Worm (Caenorhabditis elegans) whole organism, L4 larva: ENCODE data around the gene nhr-3.
A peak's percentile ranks its signal among the peaks of the same experiment; 100 is the strongest.
"Not testable (repeated sequence)": the region's sequence is repeated elsewhere in the genome, so short reads cannot be mapped to it uniquely, and the experiment has no call there.

Source experiments
- T20F7.1 ChIP-seq: fragments of 200-800 bp; sonication (Bioruptor generic); optimal IDR thresholded peaks from 2 replicates; lab custom pipeline; 2018; ENCODE audit warnings: mild to moderate bottlenecking, missing genetic modification characterization, missing compliant biosample characterization
- T26A8.4 ChIP-seq: fragments of 200-800 bp; sonication (Bioruptor generic); IDR thresholded peaks from 2 replicates; pipeline ENCODE4 v1.3.6; 2022; ENCODE audit warnings: missing genetic modification characterization, missing compliant biosample characterization
- Y105C5A.15 ChIP-seq: fragments of 200-800 bp; sonication (Bioruptor generic); IDR thresholded peaks from 2 replicates; pipeline ENCODE4 v1.3.6; 2022; ENCODE audit warnings: missing genetic modification characterization, missing compliant biosample characterization
- ZK337.2 ChIP-seq: fragments of 200-800 bp; sonication (Bioruptor generic); IDR thresholded peaks from 2 replicates; pipeline ENCODE4 v1.3.6; 2022; ENCODE audit warnings: missing genetic modification reagents, missing genetic modification characterization, missing compliant biosample characterization
- aha-1 ChIP-seq: fragments of 150-350 bp; peaks from one replicate; lab custom pipeline; 2014; ENCODE audit warnings: missing biosample characterization, missing genetic modification characterization
- aly-2 ChIP-seq: sonication (generic microtip); optimal IDR thresholded peaks from 2 replicates; lab custom pipeline; 2018; ENCODE audit warnings: missing biosample characterization, missing genetic modification characterization
- ceh-20 ChIP-seq: fragments of 200-800 bp; sonication (Bioruptor generic); IDR thresholded peaks from 2 replicates; pipeline ENCODE4 v1.3.6; 2022; ENCODE audit warnings: missing genetic modification reagents, missing genetic modification characterization, missing compliant biosample characterization
- ceh-28 ChIP-seq: fragments of 150-350 bp; optimal IDR thresholded peaks from 2 replicates; lab custom pipeline; 2014; ENCODE audit warnings: missing biosample characterization, missing genetic modification reagents, missing genetic modification characterization
- ceh-44 ChIP-seq: fragments of 200-800 bp; sonication (Bioruptor generic); IDR thresholded peaks from 2 replicates; pipeline ENCODE4 v1.3.6; 2022; ENCODE audit warnings: missing genetic modification reagents, missing genetic modification characterization, missing compliant biosample characterization
- daf-12 ChIP-seq: fragments of 150-350 bp; optimal IDR thresholded peaks from 2 replicates; lab custom pipeline; 2014; ENCODE audit warnings: missing biosample characterization, missing genetic modification reagents, missing genetic modification characterization
- daf-16 ChIP-seq, 3 experiments: sonication (generic microtip); optimal IDR thresholded peaks; 2 replicates each; lab custom pipeline; 2016 to 2017; ENCODE audit warnings: missing genetic modification characterization in 3 of 3, missing genetic modification reagents in 3 of 3, mild to moderate bottlenecking in 2 of 3, missing compliant biosample characterization in 2 of 3, missing biosample characterization in 1 of 3, moderate library complexity in 1 of 3
- daf-8 ChIP-seq: fragments of 200-800 bp; sonication (Bioruptor generic); IDR thresholded peaks from 2 replicates; pipeline ENCODE4 v1.3.6; 2022; ENCODE audit warnings: missing genetic modification characterization, missing compliant biosample characterization
- dmd-6 ChIP-seq: fragments of 200-800 bp; sonication (Bioruptor generic); IDR thresholded peaks from 2 replicates; pipeline ENCODE4 v1.3.6; 2022; ENCODE audit warnings: missing genetic modification reagents, missing genetic modification characterization, missing compliant biosample characterization
- dmd-8 ChIP-seq: fragments of 200-800 bp; sonication (Bioruptor generic); IDR thresholded peaks from 2 replicates; pipeline ENCODE4 v1.3.6; 2022; ENCODE audit warnings: missing genetic modification characterization, missing compliant biosample characterization
- dpl-1 ChIP-seq: fragments of 150-350 bp; optimal IDR thresholded peaks from 2 replicates; lab custom pipeline; 2014; ENCODE audit warnings: missing biosample characterization, missing genetic modification reagents, missing genetic modification characterization
- dve-1 ChIP-seq: sonication (generic microtip); optimal IDR thresholded peaks from 2 replicates; lab custom pipeline; 2017; ENCODE audit warnings: antibody characterized with exemption, mild to moderate bottlenecking, missing genetic modification characterization, missing compliant biosample characterization; ENCODE audit not compliant: insufficient read depth
- hlh-11 ChIP-seq: fragments of 200-800 bp; sonication (Bioruptor generic); optimal IDR thresholded peaks from 2 replicates; lab custom pipeline; 2018; ENCODE audit warnings: mild to moderate bottlenecking, missing genetic modification characterization, missing compliant biosample characterization
- hlh-30 ChIP-seq: sonication (generic microtip); optimal IDR thresholded peaks from 2 replicates; lab custom pipeline; 2017; ENCODE audit warnings: antibody characterized with exemption, mild to moderate bottlenecking, missing genetic modification characterization, missing compliant biosample characterization; ENCODE audit not compliant: insufficient read depth
- jun-1 ChIP-seq: fragments of 150-350 bp; optimal IDR thresholded peaks from 2 replicates; lab custom pipeline; 2014; ENCODE audit warnings: missing biosample characterization, missing genetic modification reagents, missing genetic modification characterization
- lin-39 ChIP-seq: fragments of 150-350 bp; optimal IDR thresholded peaks from 2 replicates; lab custom pipeline; 2014; ENCODE audit warnings: missing biosample characterization, missing genetic modification reagents, missing genetic modification characterization
- lsy-2 ChIP-seq, 2 experiments: fragments of 150-350 bp in 1 of 2; sonication (generic microtip) in 1 of 2; optimal IDR thresholded peaks; 2 replicates each; lab custom pipeline; 2014 to 2017; ENCODE audit warnings: missing biosample characterization in 2 of 2, missing genetic modification characterization in 2 of 2
- madf-5 ChIP-seq, 2 experiments: fragments of 200-800 bp; sonication (Bioruptor generic); IDR thresholded peaks; 2 replicates each; pipeline ENCODE4 v1.3.6; 2022; ENCODE audit warnings: missing compliant biosample characterization in 2 of 2, missing genetic modification characterization in 2 of 2
- mdl-1 ChIP-seq, 2 experiments: fragments of 150-350 bp in 1 of 2; sonication (generic microtip) in 1 of 2; optimal IDR thresholded peaks; 2 replicates each; lab custom pipeline; 2014 to 2017; ENCODE audit warnings: missing biosample characterization in 2 of 2, missing genetic modification characterization in 2 of 2
- mdt-29 ChIP-seq: fragments of 200-800 bp; sonication (Bioruptor generic); IDR thresholded peaks from 2 replicates; pipeline ENCODE4 v1.3.6; 2022; ENCODE audit warnings: missing genetic modification reagents, missing genetic modification characterization, missing compliant biosample characterization
- mep-1 ChIP-seq: fragments of 150-350 bp; sonication (generic microtip); optimal IDR thresholded peaks from 3 replicates; lab custom pipeline; 2014; ENCODE audit warnings: missing biosample characterization, missing genetic modification characterization
- nhr-237 ChIP-seq: sonication (generic microtip); optimal IDR thresholded peaks from 2 replicates; lab custom pipeline; 2017; ENCODE audit warnings: missing biosample characterization, missing genetic modification characterization
- nhr-41 ChIP-seq: fragments of 200-800 bp; sonication (Bioruptor generic); IDR thresholded peaks from 2 replicates; pipeline ENCODE4 v1.3.6; 2022; ENCODE audit warnings: missing genetic modification reagents, missing genetic modification characterization, missing compliant biosample characterization
- nhr-76 ChIP-seq: fragments of 150-350 bp; optimal IDR thresholded peaks from 2 replicates; lab custom pipeline; 2014; ENCODE audit warnings: missing biosample characterization, missing genetic modification characterization
- pha-4 ChIP-seq, 2 experiments: fragments of 150-350 bp in 1 of 2; fragments of 200-800 bp in 1 of 2; sonication (Bioruptor generic) in 1 of 2; IDR thresholded peaks in 1 of 2; optimal IDR thresholded peaks in 1 of 2; 2 replicates each; pipeline versions ENCODE4 v1.3.6 to Lab custom; 2014 to 2022; ENCODE audit warnings: missing genetic modification characterization in 2 of 2, missing genetic modification reagents in 2 of 2, missing biosample characterization in 1 of 2, missing compliant biosample characterization in 1 of 2
- skn-1 ChIP-seq: fragments of 150-350 bp; optimal IDR thresholded peaks from 2 replicates; lab custom pipeline; 2014; ENCODE audit warnings: missing biosample characterization, missing genetic modification characterization
- snpc-4 ChIP-seq: fragments of 150-350 bp; optimal IDR thresholded peaks from 2 replicates; lab custom pipeline; 2014; ENCODE audit warnings: missing biosample characterization, missing genetic modification characterization
- tag-97 ChIP-seq: fragments of 200-800 bp; sonication (Bioruptor generic); IDR thresholded peaks from 2 replicates; pipeline ENCODE4 v1.3.6; 2022; ENCODE audit warnings: missing genetic modification characterization, missing compliant biosample characterization
- tra-1 ChIP-seq: fragments of 200-800 bp; sonication (Bioruptor generic); IDR thresholded peaks from 2 replicates; pipeline ENCODE4 v1.3.6; 2022; ENCODE audit warnings: missing genetic modification reagents, missing genetic modification characterization, missing compliant biosample characterization
- unc-62 ChIP-seq, 3 experiments: fragments of 150-350 bp in 1 of 3; sonication (generic microtip); optimal IDR thresholded peaks in 2 of 3; peaks in 1 of 3; 1 replicate in 1 of 3; 2 replicates in 2 of 3; lab custom pipeline; 2014 to 2017; ENCODE audit warnings: missing biosample characterization in 3 of 3, missing genetic modification characterization in 3 of 3, missing genetic modification reagents in 3 of 3, missing genotype in 1 of 3
- zfp-3 ChIP-seq: fragments of 200-800 bp; sonication (Bioruptor generic); conservative IDR thresholded peaks from 2 replicates; pipeline ENCODE4 v1.3.6; 2022; ENCODE audit warnings: missing genetic modification reagents, missing genetic modification characterization, missing compliant biosample characterization

nhr-3 gene

ce11 chrX:14528399-14528798 is 29.9 kb upstream of the nhr-3 start, which contains the start of gene nspc-19:
Gene nspc-19, plus strand, starts transcription at chrX:14528699.
- not testable (repeated sequence) for TF ChIP-seq daf-12 (tag; lab: Kevin White, UChicago); mep-1 (tag; lab: Kevin White, UChicago); mdl-1 (tag; optimal IDR thresholded peaks at IDR 0.05; lab: Kevin White, UChicago)
- TF ChIP-seq, all 104 proteins: peak for 0; not testable (repeated sequence) for 104

ce11 chrX:14530107-14530506 is 28.2 kb upstream of the nhr-3 start, which contains the start of gene nspc-20:
Gene nspc-20, minus strand, starts transcription at chrX:14530207.
- no peak for TF ChIP-seq mdl-1 (tag; optimal IDR thresholded peaks at IDR 0.05; lab: Kevin White, UChicago)
- TF ChIP-seq aly-2 (tag; lab: Kevin White, UChicago) = no peak
- no peak for TF ChIP-seq skn-1
- TF ChIP-seq lsy-2 (tag; optimal IDR thresholded peaks at IDR 0.05; lab: Kevin White, UChicago) = no peak
- no peak for TF ChIP-seq madf-5 (GFP tag; IDR thresholded peaks at IDR 0.05; lab: Robert Waterston, UW)
- TF ChIP-seq ceh-20 (GFP tag; lab: Robert Waterston, UW) = no peak
- TF ChIP-seq tra-1 (GFP tag; lab: Robert Waterston, UW) = no peak
- TF ChIP-seq snpc-4 (tag; lab: Kevin White, UChicago) = no peak
- TF ChIP-seq daf-8 (GFP tag; lab: Robert Waterston, UW) = no peak
- no peak for TF ChIP-seq dpl-1 (GFP tag; lab: Kevin White, UChicago)
- no peak for TF ChIP-seq nhr-237
- TF ChIP-seq jun-1 (tag; lab: Kevin White, UChicago) = no peak
- no peak for TF ChIP-seq pha-4 (GFP tag; IDR thresholded peaks at IDR 0.05; lab: Robert Waterston, UW)
- no peak for TF ChIP-seq pha-4 (tag; optimal IDR thresholded peaks at IDR 0.05; lab: Kevin White, UChicago)
- no peak for TF ChIP-seq ZK337.2 (GFP tag; lab: Robert Waterston, UW)
- TF ChIP-seq nhr-41 = no peak
- no peak for TF ChIP-seq T26A8.4

ce11 chrX:14534117-14534516 is 24.2 kb upstream of the nhr-3 start, which contains the start of gene T24C2.5:
Gene T24C2.5, plus strand, starts transcription at chrX:14534417.
- TF ChIP-seq hlh-30 (tag; lab: Kevin White, UChicago) = peak; percentile 7
- TF ChIP-seq dmd-8 (GFP tag; lab: Robert Waterston, UW) = no peak

ce11 chrX:14534596-14534995 is 23.7 kb upstream of the nhr-3 start:
- TF ChIP-seq zfp-3 (GFP tag; lab: Robert Waterston, UW) (no peak), daf-16 (GFP tag; optimal IDR thresholded peaks at IDR 0.05; lab: Kevin White, UChicago) (no peak), daf-16 (tag; optimal IDR thresholded peaks at IDR 0.05; lab: Kevin White, UChicago) (peak; percentile 63), aha-1 (peak; percentile 81)

- TF ChIP-seq dve-1 (tag; lab: Kevin White, UChicago) (no peak), T20F7.1 (GFP tag; lab: Kevin White, UChicago) (no peak), Y105C5A.15 (GFP tag; lab: Robert Waterston, UW) (no peak), dmd-6 (GFP tag; lab: Robert Waterston, UW) (0 out of 2 replicates have a peak, but pooled peaks have one; percentile 21), hlh-11 (tag; lab: Kevin White, UChicago) (peak; percentile 28), ceh-44 (no peak), ceh-28 (no peak), nhr-76 (tag; lab: Kevin White, UChicago) (no peak), tag-97 (GFP tag; lab: Robert Waterston, UW) (no peak), unc-62 (GFP tag; optimal IDR thresholded peaks at IDR 0.05 in 1 of 2; lab: Kevin White, UChicago) (peak in 1 of 2 experiments; percentile 40), unc-62 (tag; optimal IDR thresholded peaks at IDR 0.05; lab: Kevin White, UChicago) (no peak), mdt-29 (GFP tag; lab: Robert Waterston, UW) (no peak), lin-39 (no peak), daf-16 (GFP tag; optimal IDR thresholded peaks at IDR 0.05; lab: Kevin White, UChicago) (no peak), daf-16 (tag; optimal IDR thresholded peaks at IDR 0.05; lab: Kevin White, UChicago) (peak; percentile 39)
Observed at ce11 chrX:14535913-14536312, 22.4 kb upstream of the nhr-3 start.
